Worm (Caenorhabditis elegans): ENCODE measurements around the gene asm-2.

Gene asm-2

ce11 chrX:11299642-11300307, 24.3 kb downstream of the asm-2 start, which contains the start of the genes snrp-40.1 and F08G12.3 (continued):
- TF ChIP-seq bed-1 (GFP tag; IDR thresholded peaks at IDR 0.05) (no peak), B0261.1 (tag; optimal IDR thresholded peaks at IDR 0.05) (no peak), nfya-1 (tag; optimal IDR thresholded peaks at IDR 0.05; ENCODE audit: borderline replicate concordance, insufficient read depth) (no peak), Y56A3A.18 (GFP tag; IDR thresholded peaks at IDR 0.05) (no peak), ceh-40 (GFP tag; IDR thresholded peaks at IDR 0.05) (no peak)

- TF ChIP-seq F37B4.10 (GFP tag; IDR thresholded peaks at IDR 0.05) (0 out of 2 replicates have a peak, but pooled peaks have one; percentile 28), sptf-2 (GFP tag; optimal IDR thresholded peaks at IDR 0.05) (no peak), F52B5.7 (tag; optimal IDR thresholded peaks at IDR 0.05) (no peak), hmg-1.2 (GFP tag; IDR thresholded peaks at IDR 0.05) (peak; percentile 21; the same call in 1 of the 2 replicates), pbrm-1 (GFP tag; IDR thresholded peaks at IDR 0.05) (no peak), mes-4 (tag; optimal IDR thresholded peaks at IDR 0.05) (no peak), dox-1 (GFP tag; IDR thresholded peaks at IDR 0.05) (no peak), let-607 (tag; optimal IDR thresholded peaks at IDR 0.05) (no peak), efl-1 (GFP tag; optimal IDR thresholded peaks at IDR 0.05) (no peak), F57C9.4 (tag; optimal IDR thresholded peaks at IDR 0.05) (no peak), D2030.7 (GFP tag; IDR thresholded peaks at IDR 0.05) (no peak), lin-26 (GFP tag; IDR thresholded peaks at IDR 0.05) (no peak), gei-17 (GFP tag; optimal IDR thresholded peaks at IDR 0.05) (no peak), nhr-179 (tag; optimal IDR thresholded peaks at IDR 0.05) (no peak), Y79H2A.3 (GFP tag; conservative IDR thresholded peaks at IDR 0.05) (no peak), nfyb-1 (GFP tag; IDR thresholded peaks at IDR 0.05) (no peak), madf-8 (GFP tag; conservative IDR thresholded peaks at IDR 0.05) (no peak), C17E4.6 (GFP tag; IDR thresholded peaks at IDR 0.05) (no peak), atf-7 (tag; optimal IDR thresholded peaks at IDR 0.05) (no peak), Y53F4B.3 (GFP tag; IDR thresholded peaks at IDR 0.05) (no peak), rcor-1 (GFP tag; IDR thresholded peaks at IDR 0.05) (no peak), ztf-22 (GFP tag; optimal IDR thresholded peaks at IDR 0.05) (no peak), nhr-27 (tag; optimal IDR thresholded peaks at IDR 0.05) (no peak), aptf-3 (GFP tag; IDR thresholded peaks at IDR 0.05) (no peak), snpc-1.3 (tag; optimal IDR thresholded peaks at IDR 0.05; ENCODE audit: insufficient read depth) (no peak), athp-1 (tag; optimal IDR thresholded peaks at IDR 0.05) (no peak), F33H1.4 (GFP tag; IDR thresholded peaks at IDR 0.05) (no peak), K11D2.4 (GFP tag; IDR thresholded peaks at IDR 0.05) (0 out of 2 replicates have a peak, but pooled peaks have one; percentile 15), ets-4 (GFP tag; optimal IDR thresholded peaks at IDR 0.05) (no peak), ceh-91 (GFP tag; IDR thresholded peaks at IDR 0.05) (no peak), ceh-58 (GFP tag; IDR thresholded peaks at IDR 0.05) (no peak), bed-2 (GFP tag; IDR thresholded peaks at IDR 0.05) (no peak), ekl-4 (GFP tag; IDR thresholded peaks at IDR 0.05) (no peak), zfh-2 (GFP tag; conservative IDR thresholded peaks at IDR 0.05) (peak; percentile 58; the same call in 1 of the 2 replicates), attf-3 (GFP tag; conservative IDR thresholded peaks at IDR 0.05) (no peak), cebp-2 (GFP tag; IDR thresholded peaks at IDR 0.05) (no peak), F10E7.11 (tag; optimal IDR thresholded peaks at IDR 0.05) (no peak), F22D6.2 (tag; optimal IDR thresholded peaks at IDR 0.05) (no peak), lsl-1 (GFP tag; optimal IDR thresholded peaks at IDR 0.05) (no peak), let-526 (GFP tag; IDR thresholded peaks at IDR 0.05) (no peak), madf-3 (GFP tag; IDR thresholded peaks at IDR 0.05) (0 out of 2 replicates have a peak, but pooled peaks have one; percentile 24)
Measured at ce11 chrX:11296683-11297365, 27.2 kb downstream of the asm-2 start, which contains the start of gene inx-2. Gene inx-2, minus strand, starts transcription at chrX:11296733.

Measured in whole organism, young adult.